Worm (Caenorhabditis elegans) whole organism, young adult: Measurements from ENCODE around the gene pals-19.

Source experiments
- B0336.3 ChIP-seq: fragments of 200-800 bp; sonication (Bioruptor generic); IDR thresholded peaks from 2 replicates; pipeline ENCODE4 v1.3.6; 2022; ENCODE audit warnings: missing genetic modification characterization, missing compliant biosample characterization
- cebp-2 ChIP-seq: fragments of 200-800 bp; sonication (Bioruptor generic); IDR thresholded peaks from 2 replicates; pipeline ENCODE4 v1.3.6; 2022; ENCODE audit warnings: missing genetic modification characterization, missing compliant biosample characterization
- ceh-40 ChIP-seq: fragments of 200-800 bp; sonication (Bioruptor generic); IDR thresholded peaks from 2 replicates; pipeline ENCODE4 v1.3.6; 2022; ENCODE audit warnings: missing genetic modification characterization, missing compliant biosample characterization
- madf-10 ChIP-seq: sonication (generic microtip); optimal IDR thresholded peaks from 2 replicates; lab custom pipeline; 2016; ENCODE audit warnings: mild to moderate bottlenecking, missing genetic modification characterization, missing compliant biosample characterization

DNA sequence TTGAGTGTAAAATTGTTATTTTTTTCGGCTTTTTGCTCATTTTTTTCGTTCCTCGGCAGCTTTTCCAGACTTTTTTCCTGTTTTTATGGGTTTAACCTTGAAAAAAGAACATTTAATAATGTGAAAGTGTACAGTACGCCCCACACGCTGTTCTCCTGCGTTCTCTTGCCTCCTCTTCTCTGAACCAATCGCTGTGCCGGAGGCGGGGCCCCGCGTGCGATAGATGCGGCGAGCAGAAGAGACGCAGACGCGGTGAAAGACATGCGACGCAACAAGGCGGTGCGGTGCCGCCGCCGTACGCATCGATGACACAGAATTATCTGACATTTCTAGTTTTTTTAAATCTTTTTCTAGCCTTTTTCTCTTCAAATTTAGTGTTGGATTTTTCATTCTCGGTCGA is 35.0 kb downstream of the pals-19 start:
- TF ChIP-seq ceh-40 (GFP tag; lab: Robert Waterston, UW) (no peak), B0336.3 (GFP tag; lab: Robert Waterston, UW) (no peak), madf-10 (tag; lab: Kevin White, UChicago) (no peak), cebp-2 (GFP tag; lab: Robert Waterston, UW) (no peak)
